Fruit fly (Drosophila melanogaster) whole organism, wandering third instar larva: Measurements from ENCODE around the gene CG31230.
A peak's percentile ranks its signal among the peaks of the same experiment; 100 is the strongest.

Experiments used
- Abd-B ChIP-seq: fragments of >200 bp; optimal IDR thresholded peaks from 2 replicates; lab custom pipeline; 2017; ENCODE audit warnings: missing biosample characterization, missing genetic modification characterization
- CG32264 ChIP-seq: fragments of 200-800 bp; sonication (Bioruptor generic); optimal IDR thresholded peaks from 2 replicates; lab custom pipeline; 2016; ENCODE audit warnings: missing biosample characterization, missing genetic modification characterization
- CG9705 ChIP-seq: fragments of 200-800 bp; sonication (Bioruptor generic); optimal IDR thresholded peaks from 2 replicates; lab custom pipeline; 2018; ENCODE audit warnings: missing biosample characterization, mild to moderate bottlenecking, missing genetic modification characterization
- CrebA ChIP-seq: fragments of 200-800 bp; sonication (Bioruptor generic); optimal IDR thresholded peaks from 2 replicates; lab custom pipeline; 2016; ENCODE audit warnings: missing biosample characterization, mild to moderate bottlenecking, missing genetic modification characterization, borderline replicate concordance
- Dfd ChIP-seq: fragments of >200 bp; optimal IDR thresholded peaks from 2 replicates; lab custom pipeline; 2017; ENCODE audit warnings: missing biosample characterization, missing genetic modification characterization
- Dif ChIP-seq: fragments of 200-275, 200-300 bp; sonication (Bioruptor generic); optimal IDR thresholded peaks from 2 replicates; lab custom pipeline; 2018; ENCODE audit warnings: missing biosample characterization, missing genetic modification characterization; ENCODE audit not compliant: partially characterized antibody
- GATAd ChIP-seq: sonication (Bioruptor generic); optimal IDR thresholded peaks from 2 replicates; lab custom pipeline; 2016; ENCODE audit warnings: missing biosample characterization, missing genetic modification characterization
- HLH106 ChIP-seq: fragments of 200-800 bp; optimal IDR thresholded peaks from 3 replicates; lab custom pipeline; 2019; ENCODE audit warnings: missing biosample characterization, mild to moderate bottlenecking, missing genetic modification characterization, moderate library complexity
- Hnf4 ChIP-seq: fragments of 200-800 bp; sonication (Bioruptor generic); optimal IDR thresholded peaks from 2 replicates; lab custom pipeline; 2016; ENCODE audit warnings: missing biosample characterization, mild to moderate bottlenecking, missing genetic modification characterization
- Hr78 ChIP-seq: fragments of >200 bp; optimal IDR thresholded peaks from 2 replicates; lab custom pipeline; 2017; ENCODE audit warnings: missing biosample characterization, missing genetic modification characterization
- Hr83 ChIP-seq: fragments of 200-300 bp; sonication (Bioruptor generic); optimal IDR thresholded peaks from 2 replicates; lab custom pipeline; 2016; ENCODE audit warnings: missing biosample characterization, mild to moderate bottlenecking, missing genetic modification characterization, moderate library complexity; ENCODE audit not compliant: poor library complexity, severe bottlenecking
- Jra ChIP-seq: sonication (Bioruptor generic); optimal IDR thresholded peaks from 2 replicates; lab custom pipeline; 2016; ENCODE audit warnings: missing biosample characterization, missing genetic modification characterization
- Mio ChIP-seq: sonication (Bioruptor generic); optimal IDR thresholded peaks from 2 replicates; lab custom pipeline; 2016; ENCODE audit warnings: missing biosample characterization, missing genetic modification characterization
- Myc ChIP-seq: fragments of >200 bp; optimal IDR thresholded peaks from 2 replicates; lab custom pipeline; 2017
- N ChIP-seq: fragments of >200 bp; optimal IDR thresholded peaks from 2 replicates; lab custom pipeline; 2018; ENCODE audit warnings: missing biosample characterization, missing external identifiers, missing genetic modification characterization
- OdsH ChIP-seq: fragments of 200-800 bp; sonication (Bioruptor generic); optimal IDR thresholded peaks from 2 replicates; lab custom pipeline; 2016; ENCODE audit warnings: missing biosample characterization, mild to moderate bottlenecking, missing genetic modification characterization
- Rel ChIP-seq, 2 experiments: fragments of 200-800 bp; sonication (Bioruptor generic) in 1 of 2; optimal IDR thresholded peaks; 2 replicates in 1 of 2; 3 replicates in 1 of 2; lab custom pipeline; 2016 to 2019; ENCODE audit warnings: mild to moderate bottlenecking in 2 of 2, missing biosample characterization in 2 of 2, missing genetic modification characterization in 2 of 2, moderate library complexity in 1 of 2
- Sp1 ChIP-seq: fragments of 200-800 bp; sonication (Bioruptor generic); optimal IDR thresholded peaks from 3 replicates; lab custom pipeline; 2019; ENCODE audit warnings: missing biosample characterization, mild to moderate bottlenecking, missing genetic modification characterization, moderate library complexity
- Vsx2 ChIP-seq: fragments of 200-300, 225-300 bp; sonication (Bioruptor generic); optimal IDR thresholded peaks from 2 replicates; lab custom pipeline; 2018; ENCODE audit warnings: missing biosample characterization, missing genetic modification characterization; ENCODE audit not compliant: partially characterized antibody
- br ChIP-seq: fragments of 200-800 bp; sonication (Bioruptor generic); optimal IDR thresholded peaks from 2 replicates; lab custom pipeline; 2016; ENCODE audit warnings: missing biosample characterization, missing genetic modification characterization
- brk ChIP-seq: fragments of 200-800 bp; sonication (Bioruptor generic); optimal IDR thresholded peaks from 2 replicates; lab custom pipeline; 2016; ENCODE audit warnings: missing biosample characterization, mild to moderate bottlenecking, missing genetic modification characterization
- dl ChIP-seq, 2 experiments: fragments of 175-275, 200-275 bp in 1 of 2; fragments of 200-275 bp in 1 of 2; sonication (Bioruptor generic); optimal IDR thresholded peaks; lab custom pipeline; 2018; ENCODE audit warnings: mild to moderate bottlenecking in 2 of 2, missing biosample characterization in 2 of 2, missing genetic modification characterization in 2 of 2, moderate library complexity in 2 of 2; ENCODE audit not compliant: partially characterized antibody in 2 of 2, insufficient read depth in 1 of 2
- dmrt93B ChIP-seq: fragments of 200-800 bp; sonication (Bioruptor generic); optimal IDR thresholded peaks from 2 replicates; lab custom pipeline; 2018; ENCODE audit warnings: missing biosample characterization, mild to moderate bottlenecking, missing genetic modification characterization
- dsf ChIP-seq: sonication (Bioruptor generic); optimal IDR thresholded peaks from 2 replicates; lab custom pipeline; 2016; ENCODE audit warnings: missing biosample characterization, missing genetic modification characterization, borderline replicate concordance
- ey ChIP-seq: fragments of 200-800 bp; sonication (Bioruptor generic); optimal IDR thresholded peaks from 2 replicates; lab custom pipeline; 2016; ENCODE audit warnings: missing biosample characterization, missing genetic modification characterization
- foxo ChIP-seq, 2 experiments: fragments of 200-800 bp; sonication (Bioruptor generic); optimal IDR thresholded peaks; 2 replicates in 1 of 2; 3 replicates in 1 of 2; lab custom pipeline; 2016 to 2017; ENCODE audit warnings: missing biosample characterization in 2 of 2, missing genetic modification characterization in 2 of 2
- fru ChIP-seq: fragments of 200-800 bp; sonication (Bioruptor generic); optimal IDR thresholded peaks from 3 replicates; lab custom pipeline; 2016; ENCODE audit warnings: missing biosample characterization, mild to moderate bottlenecking, missing genetic modification characterization
- h ChIP-seq: fragments of 200-800 bp; sonication (Bioruptor generic); optimal IDR thresholded peaks from 3 replicates; lab custom pipeline; 2016; ENCODE audit warnings: missing biosample characterization, mild to moderate bottlenecking, missing genetic modification characterization
- jim ChIP-seq: fragments of 175-275, 200-325 bp; sonication (Bioruptor generic); optimal IDR thresholded peaks from 2 replicates; lab custom pipeline; 2016; ENCODE audit warnings: missing biosample characterization, mild to moderate bottlenecking, missing genetic modification characterization
- lola ChIP-seq: fragments of >200 bp; optimal IDR thresholded peaks from 2 replicates; lab custom pipeline; 2017; ENCODE audit warnings: missing biosample characterization, missing genetic modification characterization
- pan ChIP-seq: fragments of >200 bp; optimal IDR thresholded peaks from 2 replicates; lab custom pipeline; 2017
- psq ChIP-seq: fragments of 200-800 bp; sonication (Bioruptor generic); optimal IDR thresholded peaks from 3 replicates; lab custom pipeline; 2017; ENCODE audit warnings: missing biosample characterization, mild to moderate bottlenecking, missing genetic modification characterization, moderate library complexity
- rgr ChIP-seq: fragments of 200-800 bp; sonication (Bioruptor generic); optimal IDR thresholded peaks from 3 replicates; lab custom pipeline; 2016; ENCODE audit warnings: missing biosample characterization, mild to moderate bottlenecking, missing genetic modification characterization
- sage ChIP-seq: fragments of 200-800 bp; sonication (Bioruptor generic); optimal IDR thresholded peaks from 2 replicates; lab custom pipeline; 2016; ENCODE audit warnings: missing biosample characterization, mild to moderate bottlenecking, missing genetic modification characterization
- sv ChIP-seq: fragments of 200-800 bp; sonication (Bioruptor generic); optimal IDR thresholded peaks from 3 replicates; lab custom pipeline; 2016; ENCODE audit warnings: missing biosample characterization, missing genetic modification characterization
- tai ChIP-seq: sonication (Bioruptor generic); optimal IDR thresholded peaks from 2 replicates; lab custom pipeline; 2016; ENCODE audit warnings: missing biosample characterization, missing genetic modification characterization
- usp ChIP-seq: fragments of >200 bp; optimal IDR thresholded peaks from 2 replicates; lab custom pipeline; 2017; ENCODE audit warnings: missing biosample characterization, missing genetic modification characterization
- woc ChIP-seq: sonication (Bioruptor generic); optimal IDR thresholded peaks from 2 replicates; lab custom pipeline; 2016; ENCODE audit warnings: missing biosample characterization, mild to moderate bottlenecking, missing genetic modification characterization

CG31230 gene

dm6 chr3R:18667659-18668248 is 3.7 kb upstream of the CG31230 start, which contains the start of gene CG31229:
CG31229 (plus strand) TSS chr3R:18667852.
- TF ChIP-seq Vsx2 (no peak), Rel (GFP tag; optimal IDR thresholded peaks at IDR 0.05; lab: Kevin White, UChicago) (no peak), Rel (tag; optimal IDR thresholded peaks at IDR 0.05; lab: Kevin White, UChicago) (peak; percentile 98)

- TF ChIP-seq h (no peak), usp (GFP tag; lab: Kevin White, UChicago) (no peak), Vsx2 (peak; percentile 75), sv (no peak), jim (GFP tag; lab: Kevin White, UChicago) (peak; percentile 86), GATAd (GFP tag; lab: Kevin White, UChicago) (no peak), woc (GFP tag; lab: Kevin White, UChicago) (no peak), Abd-B (GFP tag; lab: Kevin White, UChicago) (no peak), OdsH (GFP tag; lab: Kevin White, UChicago) (no peak), HLH106 (tag; lab: Kevin White, UChicago) (no peak), foxo (GFP tag; optimal IDR thresholded peaks at IDR 0.05; lab: Kevin White, UChicago) (no peak), Hr83 (GFP tag; lab: Kevin White, UChicago) (peak; percentile 5), br (peak; percentile 1), Rel (GFP tag; optimal IDR thresholded peaks at IDR 0.05; lab: Kevin White, UChicago) (peak; percentile 22), Rel (tag; optimal IDR thresholded peaks at IDR 0.05; lab: Kevin White, UChicago) (peak; percentile 75), Jra (GFP tag; lab: Kevin White, UChicago) (no peak), CrebA (no peak), Dif (peak; percentile 30)
- TF ChIP-seq, all 38 proteins: peak for 6
Measured at dm6 chr3R:18669152-18669551, 2.3 kb upstream of the CG31230 start, which contains the start of gene CG7702. CG7702 (plus strand) TSS chr3R:18669390.

dm6 chr3R:18669812-18670211 is 1.7 kb upstream of the CG31230 start:
- TF ChIP-seq Hr83 (GFP tag; lab: Kevin White, UChicago) (no peak), dmrt93B (no peak), CrebA (no peak), jim (GFP tag; lab: Kevin White, UChicago) (no peak), fru (GFP tag; lab: Kevin White, UChicago) (peak; percentile 74), Abd-B (GFP tag; lab: Kevin White, UChicago) (no peak), lola (GFP tag; lab: Kevin White, UChicago) (no peak), h (peak; percentile 69), tai (no peak), Rel (GFP tag; optimal IDR thresholded peaks at IDR 0.05; lab: Kevin White, UChicago) (no peak), Rel (tag; optimal IDR thresholded peaks at IDR 0.05; lab: Kevin White, UChicago) (no peak), N (GFP tag; lab: Kevin White, UChicago) (no peak), CG9705 (GFP tag; lab: Kevin White, UChicago) (no peak), dl (GFP tag; optimal IDR thresholded peaks at IDR 0.05; lab: Kevin White, UChicago; ENCODE audit: insufficient read depth in 1 of 2, partially characterized antibody in 2 of 2) (no peak), sage (GFP tag; lab: Kevin White, UChicago) (no peak), woc (GFP tag; lab: Kevin White, UChicago) (peak; percentile 38), usp (GFP tag; lab: Kevin White, UChicago) (no peak), HLH106 (tag; lab: Kevin White, UChicago) (peak; percentile 61), psq (GFP tag; lab: Kevin White, UChicago) (peak; percentile 31), Hnf4 (no peak), Dif (no peak), Sp1 (peak; percentile 13), rgr (GFP tag; lab: Kevin White, UChicago) (peak; percentile 56), Jra (GFP tag; lab: Kevin White, UChicago) (no peak), brk (no peak), pan (no peak), sv (no peak), OdsH (GFP tag; lab: Kevin White, UChicago) (peak; percentile 64), foxo (GFP tag; optimal IDR thresholded peaks at IDR 0.05; lab: Kevin White, UChicago) (peak in 1 of 2 experiments; percentile 65), Myc (lab: Kevin White, UChicago) (no peak), ey (GFP tag; lab: Kevin White, UChicago) (peak; percentile 75), Vsx2 (no peak), dsf (no peak), Dfd (GFP tag; lab: Kevin White, UChicago) (no peak), GATAd (GFP tag; lab: Kevin White, UChicago) (no peak), br (peak; percentile 51), Mio (GFP tag; lab: Kevin White, UChicago) (no peak), Hr78 (GFP tag; lab: Kevin White, UChicago) (no peak), CG32264 (no peak)
